Worm (Caenorhabditis elegans): ENCODE results near the gene E04D5.5.
A peak's percentile ranks its signal among the peaks of the same experiment; 100 is the strongest.

Gene E04D5.5

DNA sequence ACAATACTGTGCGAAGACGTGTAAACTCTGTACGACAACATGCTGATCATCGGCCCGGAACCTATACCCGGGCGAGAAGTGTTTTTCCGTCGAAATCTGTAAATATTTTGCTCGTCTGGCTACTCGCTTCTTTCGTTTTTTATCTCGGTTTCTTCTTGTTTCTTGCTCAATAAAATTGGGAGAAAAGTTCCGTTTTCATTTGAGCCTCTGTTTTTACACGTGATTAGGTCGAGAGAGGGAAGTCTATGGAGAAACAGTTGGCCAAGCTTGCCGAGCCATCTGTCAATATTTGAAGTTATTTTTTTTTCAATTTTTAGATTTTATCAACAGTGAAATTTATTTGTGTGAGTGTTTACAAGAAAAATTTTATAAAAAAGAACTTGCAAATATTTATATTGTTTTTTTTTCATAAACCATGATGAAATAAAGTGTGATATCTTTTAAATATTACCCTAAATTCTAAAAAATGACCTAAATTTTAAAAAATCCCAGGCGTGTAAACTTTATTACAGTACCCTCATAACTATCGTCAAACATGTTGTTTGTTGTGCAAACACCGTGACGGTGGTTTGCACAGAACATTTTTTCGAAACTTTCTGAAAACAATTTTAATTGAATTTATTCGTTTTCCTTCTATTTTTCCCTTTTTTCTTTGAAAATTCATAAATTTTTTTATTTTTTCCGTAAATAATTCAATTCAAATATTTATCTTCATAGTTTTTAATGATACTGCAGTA, 34.0 kb downstream of the E04D5.5 start:
- TF ChIP-seq hlh-11 (tag; optimal IDR thresholded peaks at IDR 0.05) (peak; percentile 35), lsy-2 (tag; optimal IDR thresholded peaks at IDR 0.05) (peak in 1 of 2 experiments; percentile 80), nhr-102 (tag; optimal IDR thresholded peaks at IDR 0.05) (no peak), ztf-11 (tag; optimal IDR thresholded peaks at IDR 0.05) (no peak), Y75B8A.6 (GFP tag; IDR thresholded peaks at IDR 0.05) (no peak), cey-2 (tag; optimal IDR thresholded peaks at IDR 0.05; ENCODE audit: borderline replicate concordance, insufficient read depth) (no peak), mes-2 (tag; optimal IDR thresholded peaks at IDR 0.05; ENCODE audit: poor library complexity, severe bottlenecking) (no peak), T20F7.1 (GFP tag; optimal IDR thresholded peaks at IDR 0.05) (peak; percentile 36), aha-1 (tag) (peak; percentile 71), lir-3 (tag; optimal IDR thresholded peaks at IDR 0.05) (no peak), egl-43 (GFP tag; IDR thresholded peaks at IDR 0.05) (no peak), arid-1 (GFP tag; conservative IDR thresholded peaks at IDR 0.05) (no peak), nhr-41 (GFP tag; IDR thresholded peaks at IDR 0.05) (no peak), daf-8 (GFP tag; IDR thresholded peaks at IDR 0.05) (no peak), nhr-76 (tag; optimal IDR thresholded peaks at IDR 0.05) (no peak), daf-16 (GFP tag; optimal IDR thresholded peaks at IDR 0.05) (peak in 1 of 2 experiments; percentile 97), daf-16 (tag; optimal IDR thresholded peaks at IDR 0.05) (peak; percentile 1), ceh-28 (tag; optimal IDR thresholded peaks at IDR 0.05) (no peak), ctbp-1 (GFP tag; IDR thresholded peaks at IDR 0.05) (no peak), pha-4 (GFP tag; IDR thresholded peaks at IDR 0.05) (no peak), pha-4 (tag; optimal IDR thresholded peaks at IDR 0.05) (no peak), zfp-2 (tag; optimal IDR thresholded peaks at IDR 0.05) (no peak), hlh-30 (tag; optimal IDR thresholded peaks at IDR 0.05; ENCODE audit: insufficient read depth) (peak; percentile 23), Y5F2A.4 (GFP tag; optimal IDR thresholded peaks at IDR 0.05) (no peak)

DNA sequence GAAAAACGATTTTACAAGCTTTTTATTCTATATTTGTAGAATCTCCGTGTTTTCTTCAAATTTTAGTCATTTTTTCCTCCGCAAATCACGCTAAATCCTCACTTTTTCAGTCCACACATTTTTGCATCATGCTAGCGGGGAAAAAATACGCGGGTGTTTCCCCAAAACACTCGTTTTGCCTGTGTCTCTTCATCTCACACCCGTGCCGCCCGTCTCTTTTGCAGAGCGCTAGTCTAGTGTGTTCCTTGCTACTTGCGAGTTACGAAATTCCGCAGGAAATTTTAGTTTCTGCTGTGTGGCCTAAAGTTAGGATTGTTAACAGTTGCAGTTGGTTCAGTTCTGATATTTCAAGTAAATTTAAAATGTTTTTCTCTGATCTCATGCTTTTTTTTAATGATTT, 34.6 kb downstream of the E04D5.5 start:
- TF ChIP-seq ctbp-1 (GFP tag; IDR thresholded peaks at IDR 0.05) (no peak), hlh-30 (tag; optimal IDR thresholded peaks at IDR 0.05; ENCODE audit: insufficient read depth) (peak; percentile 49), nhr-11 (tag; optimal IDR thresholded peaks at IDR 0.05) (peak; percentile 75), nhr-6 (tag; optimal IDR thresholded peaks at IDR 0.05) (no peak), hlh-11 (tag; optimal IDR thresholded peaks at IDR 0.05) (peak; percentile 28), F10B5.3 (tag; optimal IDR thresholded peaks at IDR 0.05) (no peak), mep-1 (tag; optimal IDR thresholded peaks at IDR 0.05) (peak; percentile 3), pha-4 (GFP tag; IDR thresholded peaks at IDR 0.05) (no peak), pha-4 (tag; optimal IDR thresholded peaks at IDR 0.05) (peak; percentile 8), ZK337.2 (GFP tag; IDR thresholded peaks at IDR 0.05) (no peak), unc-62 (GFP tag; optimal IDR thresholded peaks at IDR 0.05 in 1 of 2) (no peak), unc-62 (tag; optimal IDR thresholded peaks at IDR 0.05) (no peak), zfp-3 (GFP tag; conservative IDR thresholded peaks at IDR 0.05) (no peak), dpl-1 (GFP tag; optimal IDR thresholded peaks at IDR 0.05) (peak; percentile 17), egl-27 (tag; optimal IDR thresholded peaks at IDR 0.05) (no peak), ztf-11 (tag; optimal IDR thresholded peaks at IDR 0.05) (no peak), spr-1 (tag; optimal IDR thresholded peaks at IDR 0.05) (no peak), dmd-6 (GFP tag; IDR thresholded peaks at IDR 0.05) (peak; percentile 38; the same call in 1 of the 2 replicates), hif-1 (tag; optimal IDR thresholded peaks at IDR 0.05) (peak in 1 of 2 experiments; percentile 30), nhr-28 (tag; optimal IDR thresholded peaks at IDR 0.05) (peak; percentile 77), hmg-1.1 (GFP tag; IDR thresholded peaks at IDR 0.05) (peak; percentile 64), rbr-2 (tag; optimal IDR thresholded peaks at IDR 0.05) (peak; percentile 33), ama-1 (optimal IDR thresholded peaks at IDR 0.05) (peak; percentile 23), snpc-1.2 (GFP tag; IDR thresholded peaks at IDR 0.05) (no peak), aha-1 (tag) (peak; percentile 83), mes-2 (tag; optimal IDR thresholded peaks at IDR 0.05; ENCODE audit: poor library complexity, severe bottlenecking) (peak; percentile 44), dmd-9 (GFP tag; IDR thresholded peaks at IDR 0.05) (no peak), Y5F2A.4 (GFP tag; optimal IDR thresholded peaks at IDR 0.05) (no peak), daf-16 (GFP tag; optimal IDR thresholded peaks at IDR 0.05) (no peak), daf-16 (tag; optimal IDR thresholded peaks at IDR 0.05) (peak; percentile 27), mdl-1 (tag; optimal IDR thresholded peaks at IDR 0.05) (peak; percentile 51 to 67), mxl-3 (GFP tag; optimal IDR thresholded peaks at IDR 0.05) (peak; percentile 66), tra-1 (GFP tag; IDR thresholded peaks at IDR 0.05) (peak; percentile 52; the same call in 1 of the 2 replicates), lin-29 (GFP tag; IDR thresholded peaks at IDR 0.05) (no peak)
